Fruit fly (Drosophila melanogaster): ENCODE measurements around the gene Raf.

Raf gene

DNA sequence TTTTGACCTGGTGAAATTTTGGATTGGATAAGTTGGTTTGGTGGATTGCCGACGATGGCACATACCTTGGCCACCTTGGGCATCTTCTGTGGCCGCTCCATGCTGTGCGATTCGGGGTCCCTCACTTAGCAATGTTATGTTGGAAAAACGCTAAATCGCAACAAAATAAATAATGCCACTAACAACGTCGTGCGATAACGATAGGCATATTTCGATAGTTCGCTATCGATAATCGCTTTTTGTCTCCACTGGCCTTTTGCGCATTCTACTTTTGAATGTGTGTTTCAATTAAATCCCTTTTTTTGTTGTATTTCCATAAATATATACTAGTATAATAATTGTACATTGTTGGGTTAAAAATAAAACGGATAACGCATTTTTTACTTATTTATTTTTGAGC lies 45.5 kb upstream of the Raf start, which contains the start of gene crn (continued):
- no peak for TF ChIP-seq CG18619 (GFP tag; optimal IDR thresholded peaks at IDR 0.05)
- no peak for TF ChIP-seq CG17802 (tag; optimal IDR thresholded peaks at IDR 0.05)
- TF ChIP-seq CG7987 (GFP tag; optimal IDR thresholded peaks at IDR 0.05), result no peak
- no peak for TF ChIP-seq Hsf (GFP tag; optimal IDR thresholded peaks at IDR 0.05)
- TF ChIP-seq Dll (GFP tag; IDR thresholded peaks at IDR 0.05; ENCODE audit: partially characterized antibody), result peak; percentile 61
- TF ChIP-seq gsb-n (tag; optimal IDR thresholded peaks at IDR 0.05), result no peak
- TF ChIP-seq Aef1 (GFP tag; IDR thresholded peaks at IDR 0.05), result no peak
- TF ChIP-seq Hey (tag; optimal IDR thresholded peaks at IDR 0.05), result no peak
- TF ChIP-seq CG12659 (GFP tag; optimal IDR thresholded peaks at IDR 0.05), result no peak
- no peak for TF ChIP-seq dysf (GFP tag; IDR thresholded peaks at IDR 0.05)
- no peak for TF ChIP-seq CG4707 (GFP tag; optimal IDR thresholded peaks at IDR 0.05)
- no peak for TF ChIP-seq CG1832 (GFP tag; optimal IDR thresholded peaks at IDR 0.05)
- no peak for TF ChIP-seq CG10321 (GFP tag; IDR thresholded peaks at IDR 0.05)
- TF ChIP-seq CG14965 (GFP tag; optimal IDR thresholded peaks at IDR 0.05; ENCODE audit: borderline replicate concordance), result no peak
- TF ChIP-seq sob (GFP tag; IDR thresholded peaks at IDR 0.05), result no peak
- no peak for TF ChIP-seq Taf1 (GFP tag; IDR thresholded peaks at IDR 0.05)
- TF ChIP-seq CG31224 (GFP tag; IDR thresholded peaks at IDR 0.05), result no peak
- no peak for TF ChIP-seq Sin3A (optimal IDR thresholded peaks at IDR 0.05)
- TF ChIP-seq Stat92E (GFP tag; optimal IDR thresholded peaks at IDR 0.05), result no peak
- no peak for TF ChIP-seq dm (GFP tag; optimal IDR thresholded peaks at IDR 0.05)
- no peak for TF ChIP-seq schlank (tag; optimal IDR thresholded peaks at IDR 0.05)
- TF ChIP-seq CG7357 (GFP tag; IDR thresholded peaks at IDR 0.05), result peak; percentile 83
- TF ChIP-seq tup (GFP tag; optimal IDR thresholded peaks at IDR 0.05), result no peak
- no peak for TF ChIP-seq CG3281 (GFP tag; optimal IDR thresholded peaks at IDR 0.05)
- TF ChIP-seq tna (GFP tag; IDR thresholded peaks at IDR 0.05; ENCODE audit: partially characterized antibody), result peak; percentile 85
- TF ChIP-seq Xrp1 (GFP tag; IDR thresholded peaks at IDR 0.05), result no peak
- TF ChIP-seq maf-S (GFP tag; optimal IDR thresholded peaks at IDR 0.05), result no peak
- no peak for TF ChIP-seq CG3838 (GFP tag; optimal IDR thresholded peaks at IDR 0.05)
- TF ChIP-seq CG11504 (tag; optimal IDR thresholded peaks at IDR 0.05), result no peak
- no peak for TF ChIP-seq Blimp-1 (GFP tag; optimal IDR thresholded peaks at IDR 0.05)
- no peak for TF ChIP-seq Dfd (GFP tag; optimal IDR thresholded peaks at IDR 0.05)
- TF ChIP-seq her (GFP tag; optimal IDR thresholded peaks at IDR 0.05), result no peak
- no peak for TF ChIP-seq HHEX (GFP tag; optimal IDR thresholded peaks at IDR 0.05)
- 0 out of 2 replicates have a peak, but pooled peaks have one; percentile 61 for TF ChIP-seq sna (GFP tag; IDR thresholded peaks at IDR 0.05; ENCODE audit: partially characterized antibody)
- TF ChIP-seq CG7963 (GFP tag; IDR thresholded peaks at IDR 0.05; ENCODE audit: partially characterized antibody), result peak; percentile 68
- TF ChIP-seq MESR4 (GFP tag; optimal IDR thresholded peaks at IDR 0.05), result peak; percentile 47
- TF ChIP-seq bab2 (GFP tag; optimal IDR thresholded peaks at IDR 0.05), result no peak
- no peak for TF ChIP-seq pb (GFP tag; optimal IDR thresholded peaks at IDR 0.05)
- TF ChIP-seq ab (GFP tag; optimal IDR thresholded peaks at IDR 0.05), result no peak
- peak; percentile 63; the same call in 1 of the 3 replicates for TF ChIP-seq CG6791 (GFP tag; IDR thresholded peaks at IDR 0.05; ENCODE audit: partially characterized antibody)
- no peak for TF ChIP-seq CG3847 (GFP tag; IDR thresholded peaks at IDR 0.05)
- TF ChIP-seq repo (GFP tag; optimal IDR thresholded peaks at IDR 0.05), result no peak
- TF ChIP-seq CG17328 (GFP tag; IDR thresholded peaks at IDR 0.05), result no peak
- no peak for TF ChIP-seq dpn (GFP tag; optimal IDR thresholded peaks at IDR 0.05)
- TF ChIP-seq CG3995 (GFP tag; optimal IDR thresholded peaks at IDR 0.05), result peak; percentile 10
- peak; percentile 81 for TF ChIP-seq HLH4C (GFP tag; IDR thresholded peaks at IDR 0.05; ENCODE audit: partially characterized antibody)
- TF ChIP-seq CG17612 (GFP tag; IDR thresholded peaks at IDR 0.05), result no peak
- TF ChIP-seq onecut (GFP tag; IDR thresholded peaks at IDR 0.05), result no peak
- TF ChIP-seq hb (GFP tag; IDR thresholded peaks at IDR 0.05; ENCODE audit: partially characterized antibody), result peak; percentile 79; the same call in 2 of the 3 replicates
- no peak for TF ChIP-seq CG34422 (GFP tag; IDR thresholded peaks at IDR 0.05)
- TF ChIP-seq Max (GFP tag; optimal IDR thresholded peaks at IDR 0.05), result no peak
